Fruit fly (Drosophila melanogaster): ENCODE data around the gene CG31251.

The CG31251 gene

dm6 chr3R:17684854-17685253 lies at the start of gene CG31251, which contains the start of gene CG31360:
Gene CG31251, minus strand, starts transcription at chr3R:17684915.
Gene CG31360, plus strand, starts transcription at chr3R:17685097.
- TF ChIP-seq CG11617 (GFP tag; optimal IDR thresholded peaks at IDR 0.05) (no peak), Mnt (GFP tag; optimal IDR thresholded peaks at IDR 0.05) (no peak), bab1 (GFP tag; optimal IDR thresholded peaks at IDR 0.05) (peak; percentile 4), CG7101 (tag; optimal IDR thresholded peaks at IDR 0.05) (peak; percentile 13), CG14711 (tag; optimal IDR thresholded peaks at IDR 0.05) (peak; percentile 39), CG1620 (GFP tag; optimal IDR thresholded peaks at IDR 0.05) (no peak)

dm6 chr3R:17733261-17733660 lies 48.5 kb upstream of the CG31251 start, which contains the start of gene CG14321:
Gene CG14321, plus strand, starts transcription at chr3R:17733598.
- TF ChIP-seq kay (GFP tag; ENCODE audit: borderline replicate concordance) (no peak), CG14711 (tag; optimal IDR thresholded peaks at IDR 0.05) (no peak), cic (GFP tag; optimal IDR thresholded peaks at IDR 0.05) (no peak), cnc (optimal IDR thresholded peaks at IDR 0.05) (no peak), Hr96 (GFP tag; optimal IDR thresholded peaks at IDR 0.05) (no peak)

dm6 chr3R:17725558-17725957 lies 40.8 kb upstream of the CG31251 start, which contains the start of gene Lgr1:
Gene Lgr1, plus strand, starts transcription at chr3R:17725777.
- no peak for TF ChIP-seq CG14711 (tag; optimal IDR thresholded peaks at IDR 0.05)
- no peak for TF ChIP-seq bab1 (GFP tag; optimal IDR thresholded peaks at IDR 0.05)
- no peak for TF ChIP-seq kay (GFP tag; ENCODE audit: borderline replicate concordance)
- TF ChIP-seq CG1620 (GFP tag; optimal IDR thresholded peaks at IDR 0.05): no peak
- no peak for TF ChIP-seq tj (GFP tag; optimal IDR thresholded peaks at IDR 0.05)
- no peak for TF ChIP-seq Clk (GFP tag; optimal IDR thresholded peaks at IDR 0.05)
- TF ChIP-seq CG7045 (GFP tag; optimal IDR thresholded peaks at IDR 0.05): no peak
- TF ChIP-seq pad (GFP tag; optimal IDR thresholded peaks at IDR 0.05): no peak
- no peak for TF ChIP-seq cic (GFP tag; optimal IDR thresholded peaks at IDR 0.05)
- TF ChIP-seq CG7101 (tag; optimal IDR thresholded peaks at IDR 0.05): no peak
- no peak for TF ChIP-seq Crg-1 (GFP tag; optimal IDR thresholded peaks at IDR 0.05)
- TF ChIP-seq cnc (optimal IDR thresholded peaks at IDR 0.05): no peak
- TF ChIP-seq CG12768 (GFP tag; optimal IDR thresholded peaks at IDR 0.05): no peak
- TF ChIP-seq CG11617 (GFP tag; optimal IDR thresholded peaks at IDR 0.05): no peak
- no peak for TF ChIP-seq Hr96 (GFP tag; optimal IDR thresholded peaks at IDR 0.05)
- TF ChIP-seq Mnt (GFP tag; optimal IDR thresholded peaks at IDR 0.05): no peak
- no peak for TF ChIP-seq CG5204 (GFP tag; optimal IDR thresholded peaks at IDR 0.05)

- TF ChIP-seq CG12768 (GFP tag; optimal IDR thresholded peaks at IDR 0.05): no peak
- no peak for TF ChIP-seq Hr96 (GFP tag; optimal IDR thresholded peaks at IDR 0.05)
- TF ChIP-seq CG7101 (tag; optimal IDR thresholded peaks at IDR 0.05): no peak
- TF ChIP-seq Crg-1 (GFP tag; optimal IDR thresholded peaks at IDR 0.05): no peak
- no peak for TF ChIP-seq pad (GFP tag; optimal IDR thresholded peaks at IDR 0.05)
- no peak for TF ChIP-seq ovo (GFP tag; optimal IDR thresholded peaks at IDR 0.05)
- TF ChIP-seq CG33017 (tag; optimal IDR thresholded peaks at IDR 0.05): no peak
- TF ChIP-seq CG11617 (GFP tag; optimal IDR thresholded peaks at IDR 0.05): no peak
- no peak for TF ChIP-seq CG1620 (GFP tag; optimal IDR thresholded peaks at IDR 0.05)
- no peak for TF ChIP-seq bab1 (GFP tag; optimal IDR thresholded peaks at IDR 0.05)
- TF ChIP-seq Mnt (GFP tag; optimal IDR thresholded peaks at IDR 0.05): no peak
- TF ChIP-seq cnc (optimal IDR thresholded peaks at IDR 0.05): no peak
- TF ChIP-seq toe (GFP tag; optimal IDR thresholded peaks at IDR 0.05): no peak
- TF ChIP-seq CG5204 (GFP tag; optimal IDR thresholded peaks at IDR 0.05): no peak
- no peak for TF ChIP-seq cic (GFP tag; optimal IDR thresholded peaks at IDR 0.05)
- TF ChIP-seq tj (GFP tag; optimal IDR thresholded peaks at IDR 0.05): no peak
- TF ChIP-seq CG7045 (GFP tag; optimal IDR thresholded peaks at IDR 0.05): no peak
- TF ChIP-seq CG14711 (tag; optimal IDR thresholded peaks at IDR 0.05): no peak
- no peak for TF ChIP-seq Clk (GFP tag; optimal IDR thresholded peaks at IDR 0.05)
- TF ChIP-seq kay (GFP tag; ENCODE audit: borderline replicate concordance): no peak
Measured at dm6 chr3R:17724963-17725362, 40.2 kb upstream of the CG31251 start, which contains the start of gene Atg8b. Gene Atg8b, minus strand, starts transcription at chr3R:17725063.

dm6 chr3R:17718760-17719625 lies 34.3 kb upstream of the CG31251 start, which contains the start of gene Pxt:
Gene Pxt, plus strand, starts transcription at chr3R:17719454.
- TF ChIP-seq CG7045 (GFP tag; optimal IDR thresholded peaks at IDR 0.05) (no peak), tj (GFP tag; optimal IDR thresholded peaks at IDR 0.05) (peak; percentile 83), toe (GFP tag; optimal IDR thresholded peaks at IDR 0.05) (no peak), Hr96 (GFP tag; optimal IDR thresholded peaks at IDR 0.05) (no peak), kay (GFP tag; ENCODE audit: borderline replicate concordance) (peak; percentile 90)

- TF ChIP-seq CG7045 (GFP tag; optimal IDR thresholded peaks at IDR 0.05): no peak
- TF ChIP-seq tj (GFP tag; optimal IDR thresholded peaks at IDR 0.05): no peak
- TF ChIP-seq Hr96 (GFP tag; optimal IDR thresholded peaks at IDR 0.05): peak; percentile 40
- no peak for TF ChIP-seq cic (GFP tag; optimal IDR thresholded peaks at IDR 0.05)
- peak; percentile 14 for TF ChIP-seq CG7101 (tag; optimal IDR thresholded peaks at IDR 0.05)
- TF ChIP-seq ovo (GFP tag; optimal IDR thresholded peaks at IDR 0.05): peak; percentile 49
- TF ChIP-seq kay (GFP tag; ENCODE audit: borderline replicate concordance): no peak
- TF ChIP-seq toe (GFP tag; optimal IDR thresholded peaks at IDR 0.05): peak; percentile 56
- TF ChIP-seq CG1620 (GFP tag; optimal IDR thresholded peaks at IDR 0.05): peak; percentile 10
- peak; percentile 18 for TF ChIP-seq Mnt (GFP tag; optimal IDR thresholded peaks at IDR 0.05)
- TF ChIP-seq pad (GFP tag; optimal IDR thresholded peaks at IDR 0.05): no peak
- TF ChIP-seq CG33017 (tag; optimal IDR thresholded peaks at IDR 0.05): no peak
- no peak for TF ChIP-seq CG11617 (GFP tag; optimal IDR thresholded peaks at IDR 0.05)
- TF ChIP-seq CG12768 (GFP tag; optimal IDR thresholded peaks at IDR 0.05): no peak
- peak; percentile 33 for TF ChIP-seq CG5204 (GFP tag; optimal IDR thresholded peaks at IDR 0.05)
- TF ChIP-seq bab1 (GFP tag; optimal IDR thresholded peaks at IDR 0.05): peak; percentile 61
- peak; percentile 46 for TF ChIP-seq Crg-1 (GFP tag; optimal IDR thresholded peaks at IDR 0.05)
- peak; percentile 33 for TF ChIP-seq CG14711 (tag; optimal IDR thresholded peaks at IDR 0.05)
- no peak for TF ChIP-seq Clk (GFP tag; optimal IDR thresholded peaks at IDR 0.05)
Measured at dm6 chr3R:17718051-17718693, 33.5 kb upstream of the CG31251 start, which contains the start of gene osa. Gene osa, minus strand, starts transcription at chr3R:17718350.
